Worm (Caenorhabditis elegans) whole organism, young adult: Measurements from ENCODE around the gene B0554.2.

Experiments
- Y53G8AR.9 ChIP-seq: fragments of 200-800 bp; sonication (Bioruptor generic); conservative IDR thresholded peaks from 2 replicates; pipeline ENCODE4 v1.3.6; 2022; ENCODE audit warnings: missing genetic modification reagents, missing genetic modification characterization, missing compliant biosample characterization
- aptf-2 ChIP-seq: fragments of 200-800 bp; sonication (Bioruptor generic); conservative IDR thresholded peaks from 2 replicates; pipeline ENCODE4 v1.3.6; 2022; ENCODE audit warnings: missing genetic modification reagents, missing genetic modification characterization, missing compliant biosample characterization
- bed-2 ChIP-seq: fragments of 200-800 bp; sonication (Bioruptor generic); IDR thresholded peaks from 2 replicates; pipeline ENCODE4 v1.3.6; 2022; ENCODE audit warnings: missing genetic modification reagents, missing genetic modification characterization, missing compliant biosample characterization
- ceh-40 ChIP-seq: fragments of 200-800 bp; sonication (Bioruptor generic); IDR thresholded peaks from 2 replicates; pipeline ENCODE4 v1.3.6; 2022; ENCODE audit warnings: missing genetic modification characterization, missing compliant biosample characterization
- chd-7 ChIP-seq: sonication (generic microtip); optimal IDR thresholded peaks from 2 replicates; lab custom pipeline; 2016; ENCODE audit warnings: mild to moderate bottlenecking, missing genetic modification characterization, moderate library complexity, missing compliant biosample characterization
- hlh-12 ChIP-seq: sonication (generic microtip); optimal IDR thresholded peaks from 2 replicates; lab custom pipeline; 2016; ENCODE audit warnings: missing genetic modification characterization, missing compliant biosample characterization
- nhr-179 ChIP-seq: sonication (generic microtip); optimal IDR thresholded peaks from 2 replicates; lab custom pipeline; 2016; ENCODE audit warnings: mild to moderate bottlenecking, missing genetic modification characterization, missing compliant biosample characterization
- nhr-27 ChIP-seq: fragments of 200-800 bp; sonication (Bioruptor generic); optimal IDR thresholded peaks from 2 replicates; lab custom pipeline; 2018; ENCODE audit warnings: mild to moderate bottlenecking, missing genetic modification characterization, moderate library complexity, missing compliant biosample characterization
- repo-1 ChIP-seq: sonication (generic microtip); optimal IDR thresholded peaks from 2 replicates; lab custom pipeline; 2017; ENCODE audit warnings: mild to moderate bottlenecking, missing genetic modification characterization, missing compliant biosample characterization
- snpc-4 ChIP-seq, 5 experiments: fragments of 150-350 bp in 1 of 5; sonication (generic microtip) in 4 of 5; optimal IDR thresholded peaks; 2 replicates each; lab custom pipeline; 2014 to 2018; ENCODE audit warnings: missing genetic modification characterization in 5 of 5, missing biosample characterization in 3 of 5, antibody characterized with exemption in 2 of 5, mild to moderate bottlenecking in 2 of 5, missing compliant biosample characterization in 2 of 5, missing genotype in 2 of 5, moderate library complexity in 2 of 5, missing genetic modification reagents in 1 of 5
- somi-1 ChIP-seq: fragments of 200-800 bp; sonication (Bioruptor generic); optimal IDR thresholded peaks from 2 replicates; lab custom pipeline; 2018; ENCODE audit warnings: mild to moderate bottlenecking, missing genetic modification characterization, missing compliant biosample characterization
- unc-62 ChIP-seq: fragments of 150-350 bp; optimal IDR thresholded peaks from 2 replicates; lab custom pipeline; 2014; ENCODE audit warnings: missing biosample characterization, missing genetic modification reagents, missing genetic modification characterization
- zfh-2 ChIP-seq: fragments of 200-800 bp; sonication (Bioruptor generic); conservative IDR thresholded peaks from 2 replicates; pipeline ENCODE4 v1.3.6; 2022; ENCODE audit warnings: missing genetic modification reagents, missing genetic modification characterization, missing compliant biosample characterization

DNA sequence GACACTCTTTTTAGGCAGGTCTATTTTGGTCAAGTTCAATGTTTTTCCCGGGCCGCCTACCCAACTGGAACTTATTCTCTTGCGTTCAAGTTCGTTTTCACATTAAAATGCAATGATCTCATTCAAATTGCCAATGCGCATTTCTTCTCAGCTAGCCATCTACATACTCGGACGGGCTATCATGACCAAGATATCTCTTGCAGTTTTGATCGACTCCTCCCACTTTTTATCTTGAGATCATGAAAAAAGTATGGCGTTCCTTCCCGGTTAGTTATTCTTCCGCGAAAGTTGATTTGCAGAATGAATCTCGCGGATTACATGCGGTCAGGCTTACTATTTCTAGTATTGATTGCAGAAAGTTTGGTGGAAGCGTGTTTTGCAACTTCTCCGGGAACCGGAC, at the start of gene B0554.2:
- TF ChIP-seq Y53G8AR.9 (no peak), zfh-2 (GFP tag; lab: Robert Waterston, UW) (no peak), nhr-27 (no peak), snpc-4 (GFP tag; optimal IDR thresholded peaks at IDR 0.05; lab: Kevin White, UChicago) (no peak), snpc-4 (tag; optimal IDR thresholded peaks at IDR 0.05; lab: Kevin White, UChicago) (no peak), bed-2 (GFP tag; lab: Robert Waterston, UW) (no peak), unc-62 (no peak), repo-1 (no peak), hlh-12 (tag; lab: Kevin White, UChicago) (no peak), chd-7 (tag; lab: Kevin White, UChicago) (no peak), nhr-179 (tag; lab: Kevin White, UChicago) (no peak), somi-1 (GFP tag; lab: Kevin White, UChicago) (no peak), ceh-40 (GFP tag; lab: Robert Waterston, UW) (no peak), aptf-2 (no peak)
